Worm (Caenorhabditis elegans): ENCODE measurements around the gene T03F7.6.

DNA sequence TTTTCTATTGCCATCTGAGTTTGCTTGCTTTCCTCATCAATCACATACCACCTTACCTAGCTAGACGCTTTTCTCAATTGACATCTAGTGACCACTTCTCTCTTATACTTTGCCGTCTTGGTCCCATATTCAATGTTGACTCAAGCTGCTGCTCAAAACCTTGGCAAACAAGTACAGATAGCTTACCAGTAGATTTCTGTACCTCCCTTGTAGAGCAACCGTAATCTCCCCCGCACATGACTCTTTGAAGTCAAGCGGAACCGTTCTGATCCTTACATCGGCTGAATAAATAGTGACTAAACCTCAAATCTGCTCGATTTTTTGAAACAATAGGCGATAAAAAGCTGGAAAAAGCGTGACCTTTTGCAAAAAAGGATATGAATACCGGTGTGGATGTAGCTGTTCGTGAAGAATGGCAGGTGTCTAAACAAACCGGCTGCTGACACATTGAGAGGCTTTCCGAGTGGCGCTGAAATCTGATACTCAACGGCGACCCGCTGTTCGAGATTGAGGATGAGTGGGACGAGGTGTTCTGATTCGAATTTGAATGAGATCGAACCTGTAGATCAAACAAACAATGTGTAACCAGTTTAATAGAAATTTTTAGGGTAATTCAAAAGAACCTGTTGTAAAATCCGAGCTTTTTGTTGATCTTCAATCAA lies 41.4 kb downstream of the T03F7.6 start:
- TF ChIP-seq npax-4 (tag; optimal IDR thresholded peaks at IDR 0.05) (no peak), hlh-30 (tag; optimal IDR thresholded peaks at IDR 0.05; ENCODE audit: insufficient read depth) (no peak), hlh-15 (tag; optimal IDR thresholded peaks at IDR 0.05) (no peak), fkh-10 (GFP tag; optimal IDR thresholded peaks at IDR 0.05) (no peak), F13H6.1 (tag; optimal IDR thresholded peaks at IDR 0.05) (no peak), ama-1 (optimal IDR thresholded peaks at IDR 0.05) (no peak), pqm-1 (tag; optimal IDR thresholded peaks at IDR 0.05) (no peak), elt-2 (tag; optimal IDR thresholded peaks at IDR 0.05) (no peak), hlh-13 (GFP tag; optimal IDR thresholded peaks at IDR 0.05) (no peak)

All from whole organism, late embryonic.